Worm (Caenorhabditis elegans) whole organism, L4 larva: ENCODE measurements around the gene srbc-61.

ENCODE experiments used
- ceh-20 ChIP-seq: fragments of 200-800 bp; sonication (Bioruptor generic); IDR thresholded peaks from 2 replicates; pipeline ENCODE4 v1.3.6; 2022; ENCODE audit warnings: missing genetic modification reagents, missing genetic modification characterization, missing compliant biosample characterization
- nhr-102 ChIP-seq: sonication (generic microtip); optimal IDR thresholded peaks from 2 replicates; lab custom pipeline; 2016; ENCODE audit warnings: mild to moderate bottlenecking, missing genetic modification characterization, moderate library complexity, missing compliant biosample characterization
- nhr-76 ChIP-seq: fragments of 150-350 bp; optimal IDR thresholded peaks from 2 replicates; lab custom pipeline; 2014; ENCODE audit warnings: missing biosample characterization, missing genetic modification characterization

ce11 chrV:17436492-17436891 lies 40.1 kb upstream of the srbc-61 start, which contains the start of gene F20E11.18:
- TF ChIP-seq ceh-20 (GFP tag; lab: Robert Waterston, UW) (no peak), nhr-76 (tag; lab: Kevin White, UChicago) (no peak), nhr-102 (no peak)
